Worm (Caenorhabditis elegans): ENCODE data around the gene hum-10.

- TF ChIP-seq F13H6.1 (tag; optimal IDR thresholded peaks at IDR 0.05) (no peak), pha-4 (tag; optimal IDR thresholded peaks at IDR 0.05) (no peak), sdc-2 (tag; optimal IDR thresholded peaks at IDR 0.05) (no peak), hlh-30 (tag; optimal IDR thresholded peaks at IDR 0.05; ENCODE audit: insufficient read depth) (no peak), zip-5 (tag; optimal IDR thresholded peaks at IDR 0.05) (no peak), pqm-1 (tag; optimal IDR thresholded peaks at IDR 0.05) (no peak), ceh-9 (tag; optimal IDR thresholded peaks at IDR 0.05) (no peak), unc-86 (tag; optimal IDR thresholded peaks at IDR 0.05) (no peak), nhr-11 (tag; optimal IDR thresholded peaks at IDR 0.05) (no peak), nfya-1 (tag; optimal IDR thresholded peaks at IDR 0.05) (no peak)
Observed at ce11 chrX:4754725-4755124, 27.4 kb downstream of the hum-10 start, which contains the start of gene C39E6.2.

All from whole organism, late embryonic.